Worm (Caenorhabditis elegans) whole organism, L1 larva: ENCODE measurements around the gene flp-10.

ENCODE experiments used
- C04F5.9 ChIP-seq: sonication (generic microtip); optimal IDR thresholded peaks from 2 replicates; lab custom pipeline; 2016; ENCODE audit warnings: missing genetic modification characterization, missing compliant biosample characterization
- C16A3.4 ChIP-seq: fragments of 150-350 bp; optimal IDR thresholded peaks from 2 replicates; lab custom pipeline; 2014; ENCODE audit warnings: missing biosample characterization, missing genetic modification characterization
- C34B4.2 ChIP-seq: sonication (generic microtip); optimal IDR thresholded peaks from 2 replicates; lab custom pipeline; 2017; ENCODE audit warnings: mild to moderate bottlenecking, missing genetic modification characterization, missing compliant biosample characterization
- F16B12.6 ChIP-seq: fragments of 150-350 bp; optimal IDR thresholded peaks from 2 replicates; lab custom pipeline; 2014; ENCODE audit warnings: missing biosample characterization, missing genetic modification characterization
- Y116A8C.19 ChIP-seq: sonication (generic microtip); optimal IDR thresholded peaks from 2 replicates; lab custom pipeline; 2016; ENCODE audit warnings: missing compliant biosample characterization, missing genetic modification characterization, borderline replicate concordance
- aha-1 ChIP-seq: fragments of 150-350 bp; optimal IDR thresholded peaks from 2 replicates; lab custom pipeline; 2014; ENCODE audit warnings: missing biosample characterization, missing genetic modification characterization
- alr-1 ChIP-seq: fragments of 200-800 bp; sonication (Bioruptor generic); optimal IDR thresholded peaks from 2 replicates; lab custom pipeline; 2018; ENCODE audit warnings: borderline replicate concordance, mild to moderate bottlenecking, missing genetic modification characterization, missing compliant biosample characterization
- ama-1 ChIP-seq: fragments of 150-350 bp; optimal IDR thresholded peaks from 2 replicates; lab custom pipeline; 2014
- ceh-63 ChIP-seq: fragments of 200-800 bp; sonication (Bioruptor generic); optimal IDR thresholded peaks from 2 replicates; lab custom pipeline; 2018; ENCODE audit warnings: mild to moderate bottlenecking, missing genetic modification characterization, missing compliant biosample characterization
- ceh-8 ChIP-seq: fragments of 200-800 bp; sonication (Bioruptor generic); optimal IDR thresholded peaks from 2 replicates; lab custom pipeline; 2018; ENCODE audit warnings: mild to moderate bottlenecking, missing genetic modification characterization, moderate library complexity, missing compliant biosample characterization
- ceh-90 ChIP-seq: sonication (generic microtip); optimal IDR thresholded peaks from 2 replicates; lab custom pipeline; 2016; ENCODE audit warnings: missing genetic modification characterization, missing compliant biosample characterization
- ces-1 ChIP-seq: fragments of 150-350 bp; optimal IDR thresholded peaks from 2 replicates; lab custom pipeline; 2014; ENCODE audit warnings: missing biosample characterization, missing genetic modification reagents, missing genetic modification characterization
- efl-1 ChIP-seq, 4 experiments: fragments of 150-350 bp; optimal IDR thresholded peaks in 3 of 4; peaks in 1 of 4; 1 replicate in 1 of 4; 2 replicates in 3 of 4; lab custom pipeline; 2014; ENCODE audit warnings: missing biosample characterization in 2 of 4, missing genetic modification characterization in 2 of 4, missing genetic modification reagents in 2 of 4
- efl-3 ChIP-seq: fragments of 200-800 bp; sonication (Bioruptor generic); optimal IDR thresholded peaks from 2 replicates; lab custom pipeline; 2018; ENCODE audit warnings: mild to moderate bottlenecking, missing genetic modification characterization, missing compliant biosample characterization
- elt-2 ChIP-seq: sonication (generic microtip); optimal IDR thresholded peaks from 2 replicates; lab custom pipeline; 2016; ENCODE audit warnings: missing genetic modification characterization, mild to moderate bottlenecking, inconsistent platforms, missing compliant biosample characterization, missing genetic modification reagents
- fkh-10 ChIP-seq: sonication (generic microtip); optimal IDR thresholded peaks from 2 replicates; lab custom pipeline; 2017; ENCODE audit warnings: missing biosample characterization, missing genetic modification reagents, missing genetic modification characterization
- grh-1 ChIP-seq: fragments of 200-800 bp; sonication (Bioruptor generic); IDR thresholded peaks from 2 replicates; pipeline ENCODE4 v1.3.6; 2022; ENCODE audit warnings: missing genetic modification reagents, missing genetic modification characterization, missing compliant biosample characterization
- hlh-17 ChIP-seq: fragments of 200-800 bp; sonication (Bioruptor generic); optimal IDR thresholded peaks from 2 replicates; lab custom pipeline; 2018; ENCODE audit warnings: missing genetic modification characterization, mild to moderate bottlenecking, missing compliant biosample characterization, moderate library complexity, borderline replicate concordance
- hpl-2 ChIP-seq: fragments of 150-350 bp; optimal IDR thresholded peaks from 2 replicates; lab custom pipeline; 2014; ENCODE audit warnings: missing biosample characterization, missing genetic modification reagents, missing genetic modification characterization
- isw-1 ChIP-seq: fragments of 200-800 bp; sonication (Bioruptor generic); IDR thresholded peaks from 2 replicates; pipeline ENCODE4 v1.3.6; 2022; ENCODE audit warnings: missing genetic modification characterization, missing compliant biosample characterization
- jun-1 ChIP-seq: fragments of 150-350 bp; optimal IDR thresholded peaks from 2 replicates; lab custom pipeline; 2014; ENCODE audit warnings: missing biosample characterization, missing genetic modification reagents, missing genetic modification characterization
- lin-14 ChIP-seq: fragments of 200-800 bp; sonication (Bioruptor generic); optimal IDR thresholded peaks from 2 replicates; lab custom pipeline; 2018; ENCODE audit warnings: mild to moderate bottlenecking, missing genetic modification characterization, moderate library complexity, missing compliant biosample characterization
- lin-35 ChIP-seq, 2 experiments: fragments of 150-350 bp; optimal IDR thresholded peaks; 2 replicates each; lab custom pipeline; 2014; ENCODE audit warnings: missing biosample characterization in 2 of 2, missing genetic modification characterization in 2 of 2, missing genetic modification reagents in 2 of 2
- lin-39 ChIP-seq: fragments of 150-350 bp; optimal IDR thresholded peaks from 2 replicates; lab custom pipeline; 2014; ENCODE audit warnings: missing biosample characterization, missing genetic modification reagents, missing genetic modification characterization
- lsy-2 ChIP-seq, 2 experiments: fragments of 150-350 bp; optimal IDR thresholded peaks; 2 replicates each; lab custom pipeline; 2014; ENCODE audit warnings: missing biosample characterization in 2 of 2, missing genetic modification characterization in 2 of 2
- mep-1 ChIP-seq: fragments of 150-350 bp; optimal IDR thresholded peaks from 2 replicates; lab custom pipeline; 2014; ENCODE audit warnings: missing biosample characterization, missing genetic modification characterization
- nhr-11 ChIP-seq: fragments of 150-350 bp; optimal IDR thresholded peaks from 2 replicates; lab custom pipeline; 2014; ENCODE audit warnings: missing biosample characterization, missing genetic modification characterization
- nhr-237 ChIP-seq: fragments of 150-350 bp; optimal IDR thresholded peaks from 2 replicates; lab custom pipeline; 2014; ENCODE audit warnings: missing biosample characterization, missing genetic modification characterization
- nhr-28 ChIP-seq: fragments of 150-350 bp; optimal IDR thresholded peaks from 2 replicates; lab custom pipeline; 2014; ENCODE audit warnings: missing biosample characterization, missing genetic modification characterization
- nhr-47 ChIP-seq: sonication (generic microtip); optimal IDR thresholded peaks from 2 replicates; lab custom pipeline; 2016; ENCODE audit warnings: mild to moderate bottlenecking, missing genetic modification characterization, moderate library complexity, missing compliant biosample characterization
- nhr-71 ChIP-seq: sonication (generic microtip); optimal IDR thresholded peaks from 2 replicates; lab custom pipeline; 2016; ENCODE audit warnings: mild to moderate bottlenecking, missing genetic modification characterization, moderate library complexity, missing compliant biosample characterization
- nhr-84 ChIP-seq: sonication (generic microtip); optimal IDR thresholded peaks from 2 replicates; lab custom pipeline; 2017; ENCODE audit warnings: missing biosample characterization, missing genetic modification characterization
- pag-3 ChIP-seq: sonication (generic microtip); optimal IDR thresholded peaks from 2 replicates; lab custom pipeline; 2017; ENCODE audit warnings: missing genetic modification characterization, mild to moderate bottlenecking, missing compliant biosample characterization, antibody characterized with exemption, borderline replicate concordance; ENCODE audit not compliant: insufficient read depth
- pax-3 ChIP-seq: fragments of 200-800 bp; sonication (Bioruptor generic); optimal IDR thresholded peaks from 2 replicates; lab custom pipeline; 2018; ENCODE audit warnings: mild to moderate bottlenecking, missing genetic modification characterization, moderate library complexity, missing compliant biosample characterization
- skn-1 ChIP-seq: fragments of 150-350 bp; optimal IDR thresholded peaks from 2 replicates; lab custom pipeline; 2014; ENCODE audit warnings: missing biosample characterization, missing genetic modification characterization
- snpc-4 ChIP-seq: fragments of 150-350 bp; optimal IDR thresholded peaks from 2 replicates; lab custom pipeline; 2014; ENCODE audit warnings: missing biosample characterization, missing genetic modification characterization
- snu-23 ChIP-seq: sonication (generic microtip); optimal IDR thresholded peaks from 2 replicates; lab custom pipeline; 2016; ENCODE audit warnings: missing genetic modification characterization, missing compliant biosample characterization
- sox-4 ChIP-seq: sonication (generic microtip); optimal IDR thresholded peaks from 2 replicates; lab custom pipeline; 2016; ENCODE audit warnings: missing genetic modification characterization, missing compliant biosample characterization
- sup-37 ChIP-seq: fragments of 200-800 bp; sonication (Bioruptor generic); optimal IDR thresholded peaks from 2 replicates; lab custom pipeline; 2018; ENCODE audit warnings: mild to moderate bottlenecking, missing genetic modification characterization, missing compliant biosample characterization
- swsn-7 ChIP-seq: sonication (generic microtip); optimal IDR thresholded peaks from 2 replicates; lab custom pipeline; 2016; ENCODE audit warnings: missing genetic modification characterization, missing compliant biosample characterization
- tbx-2 ChIP-seq: sonication (generic microtip); optimal IDR thresholded peaks from 2 replicates; lab custom pipeline; 2016; ENCODE audit warnings: missing genetic modification characterization, missing compliant biosample characterization
- unc-130 ChIP-seq: fragments of 150-350 bp; optimal IDR thresholded peaks from 2 replicates; lab custom pipeline; 2017; ENCODE audit warnings: missing biosample characterization, missing genetic modification characterization, inconsistent platforms
- unc-62 ChIP-seq: fragments of 150-350 bp; optimal IDR thresholded peaks from 2 replicates; lab custom pipeline; 2014; ENCODE audit warnings: missing biosample characterization, missing genetic modification reagents, missing genetic modification characterization
- unc-86 ChIP-seq: sonication (generic microtip); optimal IDR thresholded peaks from 2 replicates; lab custom pipeline; 2016; ENCODE audit warnings: missing genetic modification characterization, missing compliant biosample characterization
- unc-98 ChIP-seq: fragments of 200-800 bp; sonication (Bioruptor generic); IDR thresholded peaks from 2 replicates; pipeline ENCODE4 v1.3.6; 2022; ENCODE audit warnings: missing genetic modification characterization, missing compliant biosample characterization
- xbp-1 ChIP-seq: sonication (generic microtip); optimal IDR thresholded peaks from 2 replicates; lab custom pipeline; 2016; ENCODE audit warnings: missing genetic modification characterization, missing compliant biosample characterization
- ztf-11 ChIP-seq, 2 experiments: sonication (generic microtip); optimal IDR thresholded peaks; 2 replicates each; lab custom pipeline; 2016 to 2017; ENCODE audit warnings: missing genetic modification characterization in 2 of 2, missing biosample characterization in 1 of 2, missing compliant biosample characterization in 1 of 2

flp-10 gene

ce11 chrIV:7898489-7898888 is 29.8 kb downstream of the flp-10 start:
- TF ChIP-seq unc-98 (GFP tag; lab: Robert Waterston, UW), result no peak
- TF ChIP-seq sox-4 (tag; lab: Kevin White, UChicago), result no peak
- TF ChIP-seq xbp-1 (tag; lab: Kevin White, UChicago), result no peak
- TF ChIP-seq ceh-63 (GFP tag; lab: Kevin White, UChicago), result no peak
- TF ChIP-seq C16A3.4 (tag; lab: Kevin White, UChicago), result no peak
- TF ChIP-seq lin-35 (GFP tag; optimal IDR thresholded peaks at IDR 0.05; lab: Kevin White, UChicago), result peak in 1 of 2 experiments; percentile 23
- peak; percentile 60 for TF ChIP-seq elt-2 (tag; lab: Kevin White, UChicago)
- TF ChIP-seq lin-14 (GFP tag; lab: Kevin White, UChicago), result no peak
- no peak for TF ChIP-seq hlh-17 (GFP tag; lab: Kevin White, UChicago)

DNA sequence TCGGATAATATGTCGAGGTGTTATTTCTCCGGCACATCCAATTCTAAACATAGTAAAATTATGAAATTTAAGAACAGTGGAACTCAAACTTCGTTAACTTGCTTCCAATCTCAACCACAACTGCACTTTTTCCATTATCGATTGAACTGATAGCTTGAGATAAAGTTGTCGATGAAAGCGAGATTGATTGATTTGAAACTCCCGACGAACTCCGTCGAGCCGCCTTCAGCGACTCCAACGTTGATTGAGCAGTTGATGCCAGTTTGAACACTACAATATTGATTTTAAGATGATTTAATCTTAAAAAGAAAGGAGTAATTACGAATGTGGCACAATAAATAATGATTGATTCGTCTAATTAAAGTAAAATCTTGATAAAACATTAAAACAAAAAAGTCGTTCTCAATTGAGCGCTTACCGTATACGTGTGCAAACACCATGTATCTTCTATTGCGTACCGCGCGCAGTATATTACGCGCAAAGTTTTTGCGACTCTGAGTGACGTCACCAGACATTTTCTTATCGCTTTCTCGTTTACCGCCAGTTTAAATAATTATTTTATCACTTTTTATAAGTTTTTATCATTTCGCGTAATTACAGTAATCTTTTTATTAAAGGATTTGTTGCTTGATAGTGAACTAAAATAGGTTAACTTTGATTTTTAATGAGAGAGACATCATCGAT is 33.7 kb downstream of the flp-10 start, which contains the start of gene arp-11:
TSS of gene arp-11 (minus strand) at position 51 of the 684 bp plus-strand sequence.
- TF ChIP-seq efl-3 (GFP tag; lab: Kevin White, UChicago) (no peak), unc-62 (GFP tag; lab: Kevin White, UChicago) (no peak), aha-1 (tag; lab: Kevin White, UChicago) (no peak), ceh-90 (no peak), lsy-2 (tag; optimal IDR thresholded peaks at IDR 0.05; lab: Kevin White, UChicago) (peak; percentile 97 to 99), nhr-28 (no peak), ces-1 (GFP tag; lab: Kevin White, UChicago) (no peak), grh-1 (no peak), nhr-237 (tag; lab: Kevin White, UChicago) (no peak), jun-1 (tag; lab: Kevin White, UChicago) (peak; percentile 44), skn-1 (tag; lab: Kevin White, UChicago) (peak; percentile 70), snpc-4 (tag; lab: Kevin White, UChicago) (peak; percentile 47), xbp-1 (tag; lab: Kevin White, UChicago) (peak; percentile 77), nhr-11 (tag; lab: Kevin White, UChicago) (no peak), nhr-84 (tag; lab: Kevin White, UChicago) (no peak), tbx-2 (tag; lab: Kevin White, UChicago) (peak; percentile 64), ceh-8 (GFP tag; lab: Kevin White, UChicago) (no peak), swsn-7 (tag; lab: Kevin White, UChicago) (peak; percentile 72), nhr-71 (peak; percentile 87), C04F5.9 (no peak), sox-4 (tag; lab: Kevin White, UChicago) (no peak), pag-3 (no peak), lin-14 (GFP tag; lab: Kevin White, UChicago) (peak; percentile 86), Y116A8C.19 (tag; lab: Kevin White, UChicago) (no peak), ceh-63 (GFP tag; lab: Kevin White, UChicago) (no peak), lin-35 (GFP tag; optimal IDR thresholded peaks at IDR 0.05; lab: Kevin White, UChicago) (peak; percentile 81 to 88), hpl-2 (no peak), ztf-11 (tag; optimal IDR thresholded peaks at IDR 0.05; lab: Kevin White, UChicago) (no peak), sup-37 (GFP tag; lab: Kevin White, UChicago) (no peak), alr-1 (tag; lab: Kevin White, UChicago) (no peak), ama-1 (lab: Kevin White, UChicago) (peak; percentile 18), mep-1 (tag; lab: Kevin White, UChicago) (peak; percentile 85), lin-39 (no peak), unc-86 (tag; lab: Kevin White, UChicago) (peak; percentile 46), unc-98 (GFP tag; lab: Robert Waterston, UW) (no peak), elt-2 (tag; lab: Kevin White, UChicago) (peak; percentile 94), C34B4.2 (tag; lab: Kevin White, UChicago) (no peak), nhr-47 (tag; lab: Kevin White, UChicago) (peak; percentile 74), hlh-17 (GFP tag; lab: Kevin White, UChicago) (no peak), isw-1 (GFP tag; lab: Robert Waterston, UW) (peak; percentile 36), unc-130 (tag; lab: Kevin White, UChicago) (peak; percentile 77), pax-3 (tag; lab: Kevin White, UChicago) (no peak), snu-23 (GFP tag; lab: Kevin White, UChicago) (peak; percentile 87), efl-1 (optimal IDR thresholded peaks at IDR 0.05; lab: Kevin White, UChicago) (peak; percentile 66 to 77), efl-1 (GFP tag; optimal IDR thresholded peaks at IDR 0.05 in 1 of 2; lab: Kevin White, UChicago) (peak; percentile 74 to 95), F16B12.6 (peak; percentile 94), fkh-10 (GFP tag; lab: Kevin White, UChicago) (no peak)
